Worm (Caenorhabditis elegans): Measurements from ENCODE around the gene Y73B6BL.47.

DNA sequence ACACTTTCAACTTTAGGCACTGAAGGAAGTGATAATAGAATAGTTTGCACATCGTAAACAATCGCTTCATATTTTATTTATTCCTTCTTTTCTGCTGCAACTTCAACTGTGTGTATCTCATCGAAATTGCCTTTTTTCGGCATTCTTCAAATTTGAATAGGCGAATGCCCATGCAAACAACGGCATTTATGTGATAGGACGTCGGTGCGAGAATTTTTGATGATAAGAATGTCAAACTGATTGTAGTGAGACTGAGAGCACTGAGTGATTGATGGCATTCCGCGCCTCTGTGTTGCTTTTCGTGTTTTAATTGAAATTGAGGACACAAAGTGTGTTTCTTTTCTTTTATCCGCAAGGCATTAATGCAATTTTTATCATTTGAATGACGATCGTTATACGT is 31.0 kb upstream of the Y73B6BL.47 start:
- TF ChIP-seq ama-1 (optimal IDR thresholded peaks at IDR 0.05) (no peak), fkh-10 (GFP tag; optimal IDR thresholded peaks at IDR 0.05) (no peak), nhr-11 (tag; optimal IDR thresholded peaks at IDR 0.05) (no peak), ceh-9 (tag; optimal IDR thresholded peaks at IDR 0.05) (no peak), unc-86 (tag; optimal IDR thresholded peaks at IDR 0.05) (no peak)

Data from whole organism, late embryonic.